Fruit fly (Drosophila melanogaster) whole organism, embryonic: ENCODE measurements around the gene Tm1.

ENCODE experiments used
- Adf1 ChIP-seq: fragments of 200-800 bp; sonication (Bioruptor generic); IDR thresholded peaks from 2 replicates; pipeline ENCODE4 v1.3.6; 2022; ENCODE audit warnings: missing biosample characterization, missing genetic modification characterization
- Aef1 ChIP-seq: fragments of 200-800 bp; sonication (Bioruptor generic); IDR thresholded peaks from 3 replicates; pipeline ENCODE4 v1.3.6; 2022; ENCODE audit warnings: missing biosample characterization, missing genetic modification characterization
- Awh ChIP-seq: fragments of 200-800 bp; sonication (Bioruptor generic); IDR thresholded peaks from 2 replicates; pipeline ENCODE4, ENCODE4 v1.3.6; 2022; ENCODE audit warnings: missing biosample characterization, missing genetic modification characterization
- CG10565 ChIP-seq: fragments of 200-800 bp; sonication (Bioruptor generic); optimal IDR thresholded peaks from 3 replicates; lab custom pipeline; 2016; ENCODE audit warnings: missing biosample characterization, mild to moderate bottlenecking, missing genetic modification characterization
- CG11504 ChIP-seq: fragments of 200-800 bp; sonication (Bioruptor generic); optimal IDR thresholded peaks from 3 replicates; lab custom pipeline; 2019; ENCODE audit warnings: missing biosample characterization, mild to moderate bottlenecking, missing genetic modification characterization, moderate library complexity
- CG11560 ChIP-seq: fragments of 200-800 bp; sonication (Bioruptor generic); IDR thresholded peaks from 3 replicates; pipeline ENCODE4 v1.3.6; 2022; ENCODE audit warnings: missing biosample characterization, missing genetic modification characterization
- CG12942 ChIP-seq: fragments of 200-800 bp; sonication (Bioruptor generic); optimal IDR thresholded peaks from 3 replicates; lab custom pipeline; 2016; ENCODE audit warnings: missing biosample characterization, missing genetic modification characterization
- CG15011 ChIP-seq: fragments of 200-800 bp; sonication (Bioruptor generic); optimal IDR thresholded peaks from 3 replicates; lab custom pipeline; 2018; ENCODE audit warnings: missing biosample characterization, mild to moderate bottlenecking, missing genetic modification characterization
- CG15479 ChIP-seq: fragments of 200-800 bp; sonication (Bioruptor generic); optimal IDR thresholded peaks from 3 replicates; lab custom pipeline; 2019; ENCODE audit warnings: missing biosample characterization, mild to moderate bottlenecking, missing genetic modification characterization, moderate library complexity
- CG16813 ChIP-seq: fragments of 200-800 bp; sonication (Bioruptor generic); IDR thresholded peaks from 3 replicates; pipeline ENCODE4 v1.3.6; 2022; ENCODE audit warnings: missing biosample characterization, missing genetic modification characterization; ENCODE audit not compliant: partially characterized antibody
- CG17328 ChIP-seq: fragments of 200-800 bp; sonication (Bioruptor generic); IDR thresholded peaks from 2 replicates; pipeline ENCODE4 v1.3.6; 2022; ENCODE audit warnings: missing biosample characterization, missing genetic modification characterization
- CG2202 ChIP-seq: fragments of 200-800 bp; sonication (Bioruptor generic); optimal IDR thresholded peaks from 2 replicates; lab custom pipeline; 2018; ENCODE audit warnings: missing biosample characterization, mild to moderate bottlenecking, missing genetic modification characterization
- CG2875 ChIP-seq: fragments of 200-800 bp; sonication (Bioruptor generic); optimal IDR thresholded peaks from 2 replicates; lab custom pipeline; 2017; ENCODE audit warnings: missing biosample characterization, mild to moderate bottlenecking, missing genetic modification characterization, missing genetic modification reagents
- CG30431 ChIP-seq: fragments of 200-800 bp; sonication (Bioruptor generic); optimal IDR thresholded peaks from 2 replicates; lab custom pipeline; 2017; ENCODE audit warnings: missing biosample characterization, missing genetic modification characterization
- CG31388 ChIP-seq: fragments of 200-800 bp; sonication (Bioruptor generic); optimal IDR thresholded peaks from 2 replicates; lab custom pipeline; 2016; ENCODE audit warnings: missing biosample characterization, missing genetic modification characterization
- CG32772 ChIP-seq: fragments of 200-800 bp; sonication (Bioruptor generic); IDR thresholded peaks from 2 replicates; pipeline ENCODE4 v1.3.6; 2022; ENCODE audit warnings: missing biosample characterization, missing genetic modification characterization
- CG34224 ChIP-seq: fragments of 200-800 bp; sonication (Bioruptor generic); IDR thresholded peaks from 3 replicates; pipeline ENCODE4 v1.3.6; 2022; ENCODE audit warnings: missing biosample characterization, missing genetic modification characterization; ENCODE audit not compliant: partially characterized antibody
- CG34376 ChIP-seq: fragments of 200-800 bp; sonication (Bioruptor generic); optimal IDR thresholded peaks from 2 replicates; lab custom pipeline; 2018; ENCODE audit warnings: missing biosample characterization, mild to moderate bottlenecking, missing genetic modification characterization
- CG4360 ChIP-seq: fragments of 200-800 bp; sonication (Bioruptor generic); IDR thresholded peaks from 2 replicates; pipeline ENCODE4 v1.3.6; 2022; ENCODE audit warnings: missing biosample characterization, missing genetic modification characterization
- CG4424 ChIP-seq: fragments of 200-800 bp; sonication (Bioruptor generic); optimal IDR thresholded peaks from 3 replicates; lab custom pipeline; 2016; ENCODE audit warnings: missing biosample characterization, missing genetic modification characterization
- CG7357 ChIP-seq: fragments of 200-800 bp; sonication (Bioruptor generic); IDR thresholded peaks from 3 replicates; pipeline ENCODE4 v1.3.6; 2022; ENCODE audit warnings: missing biosample characterization, missing genetic modification characterization
- CG8359 ChIP-seq: fragments of 200-800 bp; sonication (Bioruptor generic); optimal IDR thresholded peaks from 2 replicates; lab custom pipeline; 2017; ENCODE audit warnings: missing biosample characterization, mild to moderate bottlenecking, missing genetic modification characterization, borderline replicate concordance
- Dll ChIP-seq: fragments of 200-800 bp; sonication (Bioruptor generic); IDR thresholded peaks from 4 replicates; pipeline ENCODE4 v1.3.6; 2022; ENCODE audit warnings: missing biosample characterization, missing genetic modification characterization; ENCODE audit not compliant: partially characterized antibody
- Dref ChIP-seq: fragments of 200-800 bp; sonication (Bioruptor generic); IDR thresholded peaks from 2 replicates; pipeline ENCODE4 v1.3.6; 2022; ENCODE audit warnings: missing biosample characterization, missing genetic modification characterization
- Drgx ChIP-seq: fragments of 200-800 bp; sonication (Bioruptor generic); IDR thresholded peaks from 2 replicates; pipeline ENCODE4 v1.3.6; 2022; ENCODE audit warnings: missing biosample characterization, missing genetic modification characterization
- Gsc ChIP-seq: fragments of 200-800 bp; sonication (Bioruptor generic); IDR thresholded peaks from 2 replicates; pipeline ENCODE4 v1.3.6; 2022; ENCODE audit warnings: missing biosample characterization, missing genetic modification characterization
- H15 ChIP-seq: fragments of 200-800 bp; sonication (Bioruptor generic); IDR thresholded peaks from 3 replicates; pipeline ENCODE4 v1.3.6; 2022; ENCODE audit warnings: missing biosample characterization, missing genetic modification characterization
- HLHmδ ChIP-seq: fragments of 200-800 bp; sonication (Bioruptor generic); optimal IDR thresholded peaks from 2 replicates; lab custom pipeline; 2018; ENCODE audit warnings: missing biosample characterization, mild to moderate bottlenecking, missing genetic modification characterization, moderate library complexity
- Hr51 ChIP-seq, 2 experiments: fragments of 200-800 bp; sonication (Bioruptor generic); optimal IDR thresholded peaks; 2 replicates in 1 of 2; 3 replicates in 1 of 2; lab custom pipeline; 2016 to 2018; ENCODE audit warnings: missing biosample characterization in 2 of 2, missing genetic modification characterization in 2 of 2, mild to moderate bottlenecking in 1 of 2, moderate library complexity in 1 of 2
- Meics ChIP-seq: fragments of 200-800 bp; sonication (Bioruptor generic); optimal IDR thresholded peaks from 2 replicates; lab custom pipeline; 2017; ENCODE audit warnings: missing biosample characterization, mild to moderate bottlenecking, missing genetic modification characterization
- Mes4 ChIP-seq: fragments of 200-800 bp; sonication (Bioruptor generic); optimal IDR thresholded peaks from 2 replicates; lab custom pipeline; 2016; ENCODE audit warnings: missing biosample characterization, missing genetic modification characterization
- NK7.1 ChIP-seq: fragments of 200-800 bp; sonication (Bioruptor generic); optimal IDR thresholded peaks from 3 replicates; lab custom pipeline; 2016; ENCODE audit warnings: missing biosample characterization, missing genetic modification characterization
- Opbp ChIP-seq: fragments of 200-800 bp; sonication (Bioruptor generic); IDR thresholded peaks from 3 replicates; pipeline ENCODE4 v1.3.6; 2022; ENCODE audit warnings: missing biosample characterization, missing genetic modification characterization; ENCODE audit not compliant: partially characterized antibody
- Sry-β ChIP-seq: fragments of 200-800 bp; sonication (Bioruptor generic); optimal IDR thresholded peaks from 2 replicates; lab custom pipeline; 2018; ENCODE audit warnings: missing biosample characterization, mild to moderate bottlenecking, missing genetic modification characterization, moderate library complexity
- ac ChIP-seq: fragments of 200-800 bp; sonication (Bioruptor generic); optimal IDR thresholded peaks from 3 replicates; lab custom pipeline; 2017; ENCODE audit warnings: missing biosample characterization, mild to moderate bottlenecking, missing genetic modification characterization
- ase ChIP-seq: fragments of 200-800 bp; sonication (Bioruptor generic); IDR thresholded peaks from 3 replicates; pipeline ENCODE4 v1.3.6; 2022; ENCODE audit warnings: missing biosample characterization, missing genetic modification characterization
- bowl ChIP-seq: fragments of 200-800 bp; sonication (Bioruptor generic); IDR thresholded peaks from 2 replicates; pipeline ENCODE4 v1.3.6; 2022; ENCODE audit warnings: missing biosample characterization, missing genetic modification characterization
- cato ChIP-seq: fragments of 200-800 bp; sonication (Bioruptor generic); optimal IDR thresholded peaks from 2 replicates; lab custom pipeline; 2016; ENCODE audit warnings: missing biosample characterization, missing genetic modification characterization, borderline replicate concordance
- dmrt11E ChIP-seq: fragments of 200-800 bp; sonication (Bioruptor generic); optimal IDR thresholded peaks from 3 replicates; lab custom pipeline; 2018; ENCODE audit warnings: missing biosample characterization, mild to moderate bottlenecking, missing genetic modification characterization, moderate library complexity
- ham ChIP-seq: fragments of 200-800 bp; sonication (Bioruptor generic); IDR thresholded peaks from 2 replicates; pipeline ENCODE4 v1.3.6; 2022; ENCODE audit warnings: missing biosample characterization, missing genetic modification characterization
- hbn ChIP-seq: fragments of 200-800 bp; sonication (Bioruptor generic); IDR thresholded peaks from 2 replicates; pipeline ENCODE4 v1.3.6; 2022; ENCODE audit warnings: missing biosample characterization, missing genetic modification characterization; ENCODE audit not compliant: partially characterized antibody
- her ChIP-seq: fragments of 200-800 bp; sonication (Bioruptor generic); optimal IDR thresholded peaks from 2 replicates; lab custom pipeline; 2016; ENCODE audit warnings: missing biosample characterization, missing genetic modification characterization
- hkb ChIP-seq, 2 experiments: fragments of 200-800 bp in 1 of 2; fragments of >200 bp in 1 of 2; sonication (Bioruptor generic) in 1 of 2; IDR thresholded peaks in 1 of 2; optimal IDR thresholded peaks in 1 of 2; 2 replicates each; pipeline versions ENCODE4 v1.3.6 to Lab custom; 2017 to 2022; ENCODE audit warnings: missing biosample characterization in 1 of 2, missing genetic modification characterization in 1 of 2
- mld ChIP-seq: fragments of 200-800 bp; sonication (Bioruptor generic); IDR thresholded peaks from 3 replicates; pipeline ENCODE4 v1.3.6; 2022; ENCODE audit warnings: missing biosample characterization, missing genetic modification characterization; ENCODE audit not compliant: partially characterized antibody
- onecut ChIP-seq: fragments of 200-800 bp; sonication (Bioruptor generic); IDR thresholded peaks from 2 replicates; pipeline ENCODE4 v1.3.6; 2022; ENCODE audit warnings: missing biosample characterization, missing genetic modification characterization
- psq ChIP-seq: fragments of 200-800 bp; sonication (Bioruptor generic); optimal IDR thresholded peaks from 2 replicates; lab custom pipeline; 2017; ENCODE audit warnings: missing biosample characterization, missing genetic modification characterization
- row ChIP-seq: fragments of 200-800 bp; sonication (Bioruptor generic); IDR thresholded peaks from 3 replicates; pipeline ENCODE4 v1.3.6; 2022; ENCODE audit warnings: missing biosample characterization, missing genetic modification characterization
- sim ChIP-seq: fragments of 200-800 bp; sonication (Bioruptor generic); IDR thresholded peaks from 2 replicates; pipeline ENCODE4 v1.3.6; 2022; ENCODE audit warnings: missing biosample characterization, missing genetic modification characterization
- ttk ChIP-seq: fragments of 200-800 bp; sonication (Bioruptor generic); IDR thresholded peaks from 2 replicates; pipeline ENCODE4 v2.1.2; 2022; ENCODE audit warnings: missing biosample characterization, missing genetic modification characterization
- unc-4 ChIP-seq: fragments of 200-800 bp; sonication (Bioruptor generic); IDR thresholded peaks from 2 replicates; pipeline ENCODE4 v1.3.6; 2022; ENCODE audit warnings: missing biosample characterization, missing genetic modification characterization; ENCODE audit not compliant: partially characterized antibody

Gene Tm1

DNA sequence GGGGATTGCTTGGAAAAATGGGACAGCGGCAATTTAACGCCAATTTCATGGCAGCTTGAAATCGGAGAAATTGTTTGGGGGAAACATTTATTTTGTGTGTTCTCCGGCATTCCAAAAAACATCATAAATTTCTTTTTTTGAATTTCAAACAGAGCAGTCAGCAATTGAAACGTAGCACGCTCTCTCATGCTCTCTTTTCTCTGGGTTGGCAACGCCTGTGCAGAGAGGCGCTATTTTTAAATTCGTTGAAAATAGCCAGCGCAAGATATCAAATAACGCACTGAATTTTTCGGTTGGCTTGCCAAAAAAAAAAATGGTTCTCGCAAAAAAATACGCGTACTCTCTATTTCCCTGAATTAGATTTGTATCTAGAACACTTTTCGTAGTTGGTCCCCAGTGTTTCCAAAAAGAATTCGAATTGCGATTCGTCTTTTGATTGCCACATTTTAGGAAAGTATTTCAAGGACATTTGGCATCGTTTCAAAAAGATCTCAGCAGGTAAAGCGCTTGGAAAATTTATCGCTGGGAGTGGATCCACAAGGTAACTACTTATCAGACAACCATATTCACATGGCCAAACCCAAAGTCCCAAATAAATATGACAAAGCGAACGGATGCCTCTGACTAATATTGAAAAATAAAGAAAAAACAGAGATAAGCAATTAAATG is 8.1 kb downstream of the Tm1 start (continued):
- no peak for TF ChIP-seq Aef1 (GFP tag; lab: Robert Waterston, UW)
- no peak for TF ChIP-seq Awh
- no peak for TF ChIP-seq CG16813
- no peak for TF ChIP-seq Sry-β (GFP tag; lab: Kevin White, UChicago)
- TF ChIP-seq her (GFP tag; lab: Kevin White, UChicago), result no peak
- TF ChIP-seq CG32772 (GFP tag; lab: Robert Waterston, UW), result no peak
- TF ChIP-seq Dref (GFP tag; lab: Robert Waterston, UW), result no peak
- no peak for TF ChIP-seq ham (GFP tag; lab: Robert Waterston, UW)
- TF ChIP-seq unc-4 (GFP tag; lab: Robert Waterston, UW), result no peak
- TF ChIP-seq onecut (GFP tag; lab: Robert Waterston, UW), result no peak
- TF ChIP-seq hkb (optimal IDR thresholded peaks at IDR 0.05; lab: Kevin White, UChicago), result no peak
- no peak for TF ChIP-seq hkb (GFP tag; IDR thresholded peaks at IDR 0.05; lab: Robert Waterston, UW)
- TF ChIP-seq Drgx (GFP tag; lab: Robert Waterston, UW), result no peak
- no peak for TF ChIP-seq Mes4
- no peak for TF ChIP-seq CG8359 (GFP tag; lab: Kevin White, UChicago)
- TF ChIP-seq ase (GFP tag; lab: Robert Waterston, UW), result no peak
- no peak for TF ChIP-seq CG15011 (GFP tag; lab: Kevin White, UChicago)
- TF ChIP-seq NK7.1 (GFP tag; lab: Kevin White, UChicago), result no peak
- TF ChIP-seq CG15479 (GFP tag; lab: Kevin White, UChicago), result no peak
- TF ChIP-seq CG4360 (GFP tag; lab: Robert Waterston, UW), result no peak
- no peak for TF ChIP-seq CG7357
- no peak for TF ChIP-seq ttk (GFP tag; lab: Robert Waterston, UW)
- no peak for TF ChIP-seq Hr51 (GFP tag; optimal IDR thresholded peaks at IDR 0.05; lab: Kevin White, UChicago)
- no peak for TF ChIP-seq ac
- TF ChIP-seq CG2875 (GFP tag; lab: Kevin White, UChicago), result no peak
- TF ChIP-seq CG17328 (GFP tag; lab: Robert Waterston, UW), result no peak
- no peak for TF ChIP-seq CG11560 (tag; lab: Robert Waterston, UW)
- TF ChIP-seq hbn (GFP tag; lab: Robert Waterston, UW), result no peak
- TF ChIP-seq Dll (GFP tag; lab: Robert Waterston, UW), result no peak
- no peak for TF ChIP-seq H15 (GFP tag; lab: Robert Waterston, UW)
- no peak for TF ChIP-seq Adf1 (GFP tag; lab: Robert Waterston, UW)
- peak; percentile 21 for TF ChIP-seq CG11504
- no peak for TF ChIP-seq CG31388 (GFP tag; lab: Kevin White, UChicago)
- TF ChIP-seq CG2202 (tag; lab: Kevin White, UChicago), result no peak
- TF ChIP-seq cato, result no peak
- TF ChIP-seq row, result no peak
- TF ChIP-seq mld (GFP tag; lab: Robert Waterston, UW), result no peak
- TF ChIP-seq Opbp (GFP tag; lab: Robert Waterston, UW), result no peak
- no peak for TF ChIP-seq Gsc (GFP tag; lab: Robert Waterston, UW)
- no peak for TF ChIP-seq HLHmδ (GFP tag; lab: Kevin White, UChicago)
- no peak for TF ChIP-seq CG34224
- no peak for TF ChIP-seq sim (GFP tag; lab: Robert Waterston, UW)
- no peak for TF ChIP-seq psq (GFP tag; lab: Kevin White, UChicago)
- TF ChIP-seq bowl (GFP tag; lab: Robert Waterston, UW), result no peak
- TF ChIP-seq dmrt11E (tag; lab: Kevin White, UChicago), result no peak
- TF ChIP-seq CG12942 (GFP tag; lab: Kevin White, UChicago), result no peak
- TF ChIP-seq CG34376 (GFP tag; lab: Kevin White, UChicago), result peak; percentile 78
- no peak for TF ChIP-seq CG4424 (GFP tag; lab: Kevin White, UChicago)
- no peak for TF ChIP-seq Meics (GFP tag; lab: Kevin White, UChicago)
- TF ChIP-seq CG10565 (GFP tag; lab: Kevin White, UChicago), result no peak
- no peak for TF ChIP-seq CG30431 (GFP tag; lab: Kevin White, UChicago)
